Worm (Caenorhabditis elegans) whole organism, mixed stage, embryonic: ENCODE data around the gene oac-1.

ENCODE experiments used
- cnd-1 ChIP-seq: fragments of 200-800 bp; sonication (Bioruptor generic); optimal IDR thresholded peaks from 2 replicates; lab custom pipeline; 2018; ENCODE audit warnings: mild to moderate bottlenecking, missing genetic modification characterization, missing compliant biosample characterization
- nhr-12 ChIP-seq: fragments of 150-350 bp; optimal IDR thresholded peaks from 2 replicates; lab custom pipeline; 2014; ENCODE audit warnings: missing biosample characterization, missing genetic modification characterization
- nhr-76 ChIP-seq: sonication (generic microtip); optimal IDR thresholded peaks from 2 replicates; lab custom pipeline; 2017; ENCODE audit warnings: missing biosample characterization, missing genetic modification characterization
- pha-4 ChIP-seq: fragments of 150-350 bp; optimal IDR thresholded peaks from 2 replicates; lab custom pipeline; 2018; ENCODE audit warnings: missing biosample characterization, missing genetic modification reagents, missing genetic modification characterization
- snpc-4 ChIP-seq: fragments of 150-350 bp; optimal IDR thresholded peaks from 2 replicates; lab custom pipeline; 2014; ENCODE audit warnings: missing biosample characterization, missing genetic modification characterization
- unc-62 ChIP-seq: fragments of 150-350 bp; optimal IDR thresholded peaks from 2 replicates; lab custom pipeline; 2014; ENCODE audit warnings: missing biosample characterization, missing genetic modification reagents, missing genetic modification characterization

DNA sequence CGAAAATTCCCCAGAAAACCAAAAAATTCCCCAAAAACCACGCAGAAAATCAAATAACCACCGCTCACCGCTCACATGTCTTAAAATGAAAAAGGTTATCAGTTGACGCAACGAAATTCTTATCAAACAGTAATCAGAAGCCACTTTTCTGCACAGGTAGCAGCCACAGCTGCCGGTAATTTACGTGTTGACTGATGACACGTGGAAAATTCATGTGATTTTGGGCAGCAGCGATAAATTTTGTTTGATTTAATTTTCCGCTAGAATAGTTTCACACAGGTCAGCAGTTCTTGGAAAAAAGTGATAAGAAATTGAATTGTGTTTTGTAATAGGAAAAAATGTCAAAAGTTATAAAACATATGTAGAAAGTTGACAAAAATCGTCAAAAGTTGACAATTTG lies 28.2 kb downstream of the oac-1 start:
- TF ChIP-seq nhr-76 (tag; lab: Kevin White, UChicago) (no peak), snpc-4 (tag; lab: Kevin White, UChicago) (no peak), cnd-1 (tag; lab: Kevin White, UChicago) (no peak), nhr-12 (tag; lab: Kevin White, UChicago) (no peak), unc-62 (GFP tag; lab: Kevin White, UChicago) (no peak), pha-4 (tag; lab: Kevin White, UChicago) (no peak)
